Fruit fly (Drosophila melanogaster) whole organism, embryonic: ENCODE data around the gene CG6878.

Source experiments
- Abd-B ChIP-seq: fragments of 200-800 bp; sonication (Bioruptor generic); optimal IDR thresholded peaks from 2 replicates; lab custom pipeline; 2018; ENCODE audit warnings: missing biosample characterization, mild to moderate bottlenecking, missing genetic modification characterization, moderate library complexity
- Awh ChIP-seq: fragments of 200-800 bp; sonication (Bioruptor generic); IDR thresholded peaks from 2 replicates; pipeline ENCODE4, ENCODE4 v1.3.6; 2022; ENCODE audit warnings: missing biosample characterization, missing genetic modification characterization
- B-H1 ChIP-seq: fragments of 200-800 bp; sonication (Bioruptor generic); IDR thresholded peaks from 3 replicates; pipeline ENCODE4 v1.3.6; 2022; ENCODE audit warnings: missing biosample characterization, missing genetic modification characterization
- CG10366 ChIP-seq: fragments of 200-800 bp; sonication (Bioruptor generic); IDR thresholded peaks from 2 replicates; pipeline ENCODE4 v1.3.6; 2022; ENCODE audit warnings: missing biosample characterization, missing genetic modification characterization
- CG10431 ChIP-seq: fragments of 200-800 bp; sonication (Bioruptor generic); optimal IDR thresholded peaks from 3 replicates; lab custom pipeline; 2018; ENCODE audit warnings: missing biosample characterization, mild to moderate bottlenecking, missing genetic modification characterization
- CG11247 ChIP-seq: fragments of 200-800 bp; sonication (Bioruptor generic); IDR thresholded peaks from 2 replicates; pipeline ENCODE4 v1.3.6; 2022; ENCODE audit warnings: missing biosample characterization, missing genetic modification characterization
- CG12071 ChIP-seq: fragments of 200-800 bp; sonication (Bioruptor generic); optimal IDR thresholded peaks from 3 replicates; lab custom pipeline; 2018; ENCODE audit warnings: missing biosample characterization, mild to moderate bottlenecking, missing genetic modification characterization
- CG13894 ChIP-seq: fragments of 200-800 bp; sonication (Bioruptor generic); optimal IDR thresholded peaks from 3 replicates; lab custom pipeline; 2018; ENCODE audit warnings: missing biosample characterization, mild to moderate bottlenecking, missing genetic modification characterization, moderate library complexity
- CG15696 ChIP-seq: fragments of 200-800 bp; sonication (Bioruptor generic); optimal IDR thresholded peaks from 2 replicates; lab custom pipeline; 2019; ENCODE audit warnings: missing biosample characterization, mild to moderate bottlenecking, missing genetic modification characterization, moderate library complexity
- CG1602 ChIP-seq: fragments of 200-800 bp; sonication (Bioruptor generic); optimal IDR thresholded peaks from 3 replicates; lab custom pipeline; 2016; ENCODE audit warnings: missing biosample characterization, missing genetic modification characterization
- CG1647 ChIP-seq: fragments of 200-800 bp; sonication (Bioruptor generic); optimal IDR thresholded peaks from 3 replicates; lab custom pipeline; 2016; ENCODE audit warnings: missing biosample characterization, missing genetic modification characterization
- CG17359 ChIP-seq: fragments of 200-800 bp; sonication (Bioruptor generic); optimal IDR thresholded peaks from 3 replicates; lab custom pipeline; 2018; ENCODE audit warnings: missing biosample characterization, mild to moderate bottlenecking, missing genetic modification characterization, moderate library complexity
- CG18011 ChIP-seq: fragments of 200-800 bp; sonication (Bioruptor generic); optimal IDR thresholded peaks from 2 replicates; lab custom pipeline; 2017; ENCODE audit warnings: missing biosample characterization, missing genetic modification characterization, mild to moderate bottlenecking, moderate library complexity, missing genotype
- CG2712 ChIP-seq: fragments of 200-800 bp; optimal IDR thresholded peaks from 3 replicates; lab custom pipeline; 2019; ENCODE audit warnings: missing biosample characterization, mild to moderate bottlenecking, missing genetic modification characterization, moderate library complexity
- CG31224 ChIP-seq: fragments of 200-800 bp; sonication (Bioruptor generic); IDR thresholded peaks from 2 replicates; pipeline ENCODE4 v1.3.6; 2022; ENCODE audit warnings: missing biosample characterization, missing genetic modification characterization
- CG31388 ChIP-seq: fragments of 200-800 bp; sonication (Bioruptor generic); optimal IDR thresholded peaks from 2 replicates; lab custom pipeline; 2016; ENCODE audit warnings: missing biosample characterization, missing genetic modification characterization
- CG34422 ChIP-seq: fragments of 200-800 bp; sonication (Bioruptor generic); IDR thresholded peaks from 3 replicates; pipeline ENCODE4 v1.3.6; 2022; ENCODE audit warnings: missing biosample characterization, missing genetic modification characterization
- CG6813 ChIP-seq: fragments of 200-800 bp; sonication (Bioruptor generic); optimal IDR thresholded peaks from 2 replicates; lab custom pipeline; 2017; ENCODE audit warnings: missing biosample characterization, missing genetic modification characterization, mild to moderate bottlenecking, moderate library complexity, missing genetic modification reagents
- CG7556 ChIP-seq: fragments of 200-800 bp; sonication (Bioruptor generic); optimal IDR thresholded peaks from 2 replicates; lab custom pipeline; 2017; ENCODE audit warnings: missing biosample characterization, mild to moderate bottlenecking, missing genetic modification characterization
- CG9797 ChIP-seq: fragments of 200-800 bp; sonication (Bioruptor generic); optimal IDR thresholded peaks from 3 replicates; lab custom pipeline; 2018; ENCODE audit warnings: missing biosample characterization, mild to moderate bottlenecking, missing genetic modification characterization
- Chrac-16 ChIP-seq: fragments of 200-800 bp; sonication (Bioruptor generic); optimal IDR thresholded peaks from 3 replicates; lab custom pipeline; 2016; ENCODE audit warnings: missing biosample characterization, missing genetic modification characterization
- D ChIP-seq, 2 experiments: fragments of 200-800 bp in 1 of 2; fragments of >200 bp in 1 of 2; sonication (Bioruptor generic) in 1 of 2; optimal IDR thresholded peaks; 2 replicates in 1 of 2; 3 replicates in 1 of 2; lab custom pipeline; 2017; ENCODE audit warnings: mild to moderate bottlenecking in 1 of 2, missing biosample characterization in 1 of 2, missing genetic modification characterization in 1 of 2, missing genetic modification reagents in 1 of 2
- Deaf1 ChIP-seq: fragments of 200-800 bp; optimal IDR thresholded peaks from 3 replicates; lab custom pipeline; 2019; ENCODE audit warnings: missing biosample characterization, mild to moderate bottlenecking, missing genetic modification characterization, moderate library complexity
- Doc2 ChIP-seq: fragments of 200-800 bp; sonication (Bioruptor generic); IDR thresholded peaks from 2 replicates; pipeline ENCODE4 v1.3.6; 2022; ENCODE audit warnings: missing biosample characterization, missing genetic modification characterization
- Fer1 ChIP-seq: fragments of 200-800 bp; sonication (Bioruptor generic); optimal IDR thresholded peaks from 2 replicates; lab custom pipeline; 2017; ENCODE audit warnings: missing biosample characterization, mild to moderate bottlenecking, missing genetic modification characterization
- Hr3 ChIP-seq: fragments of 200-800 bp; sonication (Bioruptor generic); optimal IDR thresholded peaks from 3 replicates; lab custom pipeline; 2016; ENCODE audit warnings: missing biosample characterization, missing genetic modification characterization
- Neu2 ChIP-seq: fragments of 200-800 bp; sonication (Bioruptor generic); optimal IDR thresholded peaks from 3 replicates; lab custom pipeline; 2016; ENCODE audit warnings: missing biosample characterization, missing genetic modification characterization, borderline replicate concordance
- Ptx1 ChIP-seq: fragments of 200-800 bp; sonication (Bioruptor generic); IDR thresholded peaks from 2 replicates; pipeline ENCODE4 v1.3.6; 2022; ENCODE audit warnings: missing biosample characterization, missing genetic modification characterization
- Ravus ChIP-seq: fragments of 200-800 bp; sonication (Bioruptor generic); IDR thresholded peaks from 2 replicates; pipeline ENCODE4 v1.3.6; 2022; ENCODE audit warnings: missing biosample characterization, missing genetic modification characterization
- Rfx ChIP-seq: fragments of 200-800 bp; sonication (Bioruptor generic); IDR thresholded peaks from 2 replicates; pipeline ENCODE4 v1.3.6; 2022; ENCODE audit warnings: missing biosample characterization, missing genetic modification characterization
- Scr ChIP-seq: fragments of 200-800 bp; sonication (Bioruptor generic); IDR thresholded peaks from 2 replicates; pipeline ENCODE4 v1.3.6; 2022; ENCODE audit warnings: missing biosample characterization, missing genetic modification characterization; ENCODE audit not compliant: partially characterized antibody
- Sry-β ChIP-seq: fragments of 200-800 bp; sonication (Bioruptor generic); optimal IDR thresholded peaks from 2 replicates; lab custom pipeline; 2018; ENCODE audit warnings: missing biosample characterization, mild to moderate bottlenecking, missing genetic modification characterization, moderate library complexity
- Stat92E ChIP-seq, 3 experiments: fragments of >200 bp in 2 of 3; fragments of 200-800 bp in 1 of 3; sonication (Bioruptor generic) in 1 of 3; optimal IDR thresholded peaks; 2 replicates each; lab custom pipeline; 2017 to 2019; ENCODE audit warnings: missing biosample characterization in 3 of 3, missing genetic modification characterization in 3 of 3, mild to moderate bottlenecking in 1 of 3, moderate library complexity in 1 of 3
- bbx ChIP-seq: fragments of 200-800 bp; sonication (Bioruptor generic); IDR thresholded peaks from 2 replicates; pipeline ENCODE4 v1.3.6; 2022; ENCODE audit warnings: missing biosample characterization, missing genetic modification characterization; ENCODE audit not compliant: partially characterized antibody
- bcd ChIP-seq: fragments of 200-800 bp; sonication (Bioruptor generic); optimal IDR thresholded peaks from 2 replicates; lab custom pipeline; 2017; ENCODE audit warnings: missing biosample characterization, mild to moderate bottlenecking, missing genetic modification characterization
- dimm ChIP-seq: fragments of 200-800 bp; sonication (Bioruptor generic); IDR thresholded peaks from 2 replicates; pipeline ENCODE4 v1.3.6; 2022; ENCODE audit warnings: missing biosample characterization, missing genetic modification characterization
- disco-r ChIP-seq: fragments of 200-800 bp; sonication (Bioruptor generic); optimal IDR thresholded peaks from 2 replicates; lab custom pipeline; 2016; ENCODE audit warnings: missing biosample characterization, missing genetic modification characterization
- grn ChIP-seq: fragments of 200-800 bp; sonication (Bioruptor generic); optimal IDR thresholded peaks from 3 replicates; lab custom pipeline; 2017; ENCODE audit warnings: missing biosample characterization, missing genetic modification characterization
- hb ChIP-seq: fragments of 200-800 bp; sonication (Bioruptor generic); IDR thresholded peaks from 3 replicates; pipeline ENCODE4 v1.3.6; 2022; ENCODE audit warnings: missing biosample characterization, missing genetic modification characterization; ENCODE audit not compliant: partially characterized antibody
- her ChIP-seq: fragments of 200-800 bp; sonication (Bioruptor generic); optimal IDR thresholded peaks from 2 replicates; lab custom pipeline; 2016; ENCODE audit warnings: missing biosample characterization, missing genetic modification characterization
- ind ChIP-seq: fragments of 200-800 bp; sonication (Bioruptor generic); optimal IDR thresholded peaks from 3 replicates; lab custom pipeline; 2016; ENCODE audit warnings: missing biosample characterization, missing genetic modification characterization
- lab ChIP-seq: fragments of 200-800 bp; sonication (Bioruptor generic); optimal IDR thresholded peaks from 3 replicates; lab custom pipeline; 2017; ENCODE audit warnings: missing biosample characterization, missing genetic modification characterization, mild to moderate bottlenecking, moderate library complexity, missing genetic modification reagents
- lola ChIP-seq, 3 experiments: fragments of >200 bp in 2 of 3; fragments of 200-800 bp in 1 of 3; sonication (Bioruptor generic) in 1 of 3; optimal IDR thresholded peaks; 2 replicates each; lab custom pipeline; 2017 to 2019; ENCODE audit warnings: missing biosample characterization in 3 of 3, missing genetic modification characterization in 3 of 3, mild to moderate bottlenecking in 1 of 3, moderate library complexity in 1 of 3
- pan ChIP-seq, 4 experiments: fragments of >200 bp in 3 of 4; fragments of 200-800 bp in 1 of 4; sonication (Bioruptor generic) in 1 of 4; optimal IDR thresholded peaks in 3 of 4; IDR thresholded peaks in 1 of 4; 2 replicates each; pipeline versions ENCODE4 v1.3.6 to Lab custom; 2017 to 2022; ENCODE audit warnings: missing biosample characterization in 2 of 4, missing genetic modification characterization in 2 of 4, mixed read lengths in 1 of 4
- run ChIP-seq: fragments of 200-800 bp; sonication (Bioruptor generic); optimal IDR thresholded peaks from 3 replicates; lab custom pipeline; 2018; ENCODE audit warnings: missing biosample characterization, mild to moderate bottlenecking, missing genetic modification characterization
- stwl ChIP-seq: fragments of 200-800 bp; sonication (Bioruptor generic); optimal IDR thresholded peaks from 3 replicates; lab custom pipeline; 2018; ENCODE audit warnings: missing biosample characterization, mild to moderate bottlenecking, missing genetic modification characterization, moderate library complexity
- vnd ChIP-seq: fragments of 200-800 bp; sonication (Bioruptor generic); IDR thresholded peaks from 3 replicates; pipeline ENCODE4 v1.3.6; 2022; ENCODE audit warnings: missing biosample characterization, missing genetic modification characterization; ENCODE audit not compliant: partially characterized antibody

Gene CG6878

DNA sequence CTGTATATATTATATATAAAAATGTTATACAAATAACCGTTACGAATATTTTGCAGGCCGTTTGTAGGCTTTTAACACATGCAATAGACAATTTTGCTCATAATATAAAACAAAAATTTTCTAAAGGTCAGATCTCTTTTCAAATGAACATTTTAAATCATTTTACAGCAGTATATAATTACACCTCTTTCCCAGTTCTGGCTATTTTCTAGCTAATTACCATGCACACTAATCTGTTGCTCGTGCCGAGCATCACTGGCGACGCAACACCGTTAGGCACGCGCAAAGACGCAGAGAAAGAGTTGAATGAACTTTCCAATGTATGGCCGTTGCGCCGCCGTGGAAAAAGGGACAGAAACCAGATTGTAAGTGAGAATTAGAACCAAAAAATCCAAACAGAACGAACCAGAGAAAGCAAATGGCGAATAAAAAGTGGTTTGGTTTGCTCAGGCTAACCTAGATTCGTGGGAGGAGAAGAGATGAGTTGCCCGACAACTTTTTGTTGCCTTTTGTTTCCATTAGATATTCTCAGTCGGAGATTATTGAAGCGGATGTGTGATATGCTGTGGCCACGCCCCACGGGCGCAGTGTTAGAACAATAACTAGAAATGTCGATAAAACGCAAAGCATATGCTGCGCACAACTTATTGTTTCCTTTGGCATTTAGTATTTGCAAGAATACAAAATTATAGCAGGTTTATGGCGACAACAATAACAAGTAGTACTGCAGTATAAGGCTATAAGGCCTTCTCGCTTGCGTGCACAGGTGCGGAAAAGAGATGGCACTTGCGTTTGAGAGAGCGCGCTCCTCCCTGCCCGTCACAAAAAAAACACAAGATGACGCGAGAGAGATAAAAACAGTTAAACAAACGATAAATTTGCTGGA lies 20.3 kb upstream of the CG6878 start (continued):
- TF ChIP-seq CG10431 (GFP tag; lab: Kevin White, UChicago): no peak
- TF ChIP-seq CG7556: no peak
- no peak for TF ChIP-seq CG31388
- no peak for TF ChIP-seq Stat92E (GFP tag; optimal IDR thresholded peaks at IDR 0.05; lab: Kevin White, UChicago)
- no peak for TF ChIP-seq bcd
- no peak for TF ChIP-seq CG9797
- TF ChIP-seq hb (GFP tag; lab: Robert Waterston, UW): no peak
- TF ChIP-seq grn (GFP tag; lab: Kevin White, UChicago): peak; percentile 86
- no peak for TF ChIP-seq Doc2 (GFP tag; lab: Robert Waterston, UW)
- no peak for TF ChIP-seq her
- TF ChIP-seq pan (optimal IDR thresholded peaks at IDR 0.05; lab: Kevin White, UChicago): no peak
- no peak for TF ChIP-seq pan (GFP tag; optimal IDR thresholded peaks at IDR 0.05 in 1 of 2, IDR thresholded peaks at IDR 0.05 in 1 of 2)
- TF ChIP-seq CG13894 (tag; lab: Kevin White, UChicago): no peak
- no peak for TF ChIP-seq CG11247 (GFP tag; lab: Robert Waterston, UW)
- TF ChIP-seq Scr (GFP tag; lab: Robert Waterston, UW): no peak
- no peak for TF ChIP-seq CG1602 (GFP tag; lab: Kevin White, UChicago)
- peak; percentile 56 for TF ChIP-seq CG2712 (tag; lab: Kevin White, UChicago)
- no peak for TF ChIP-seq CG1647 (GFP tag; lab: Kevin White, UChicago)
- no peak for TF ChIP-seq B-H1
- TF ChIP-seq Abd-B (GFP tag; lab: Kevin White, UChicago): peak; percentile 3
- TF ChIP-seq Ravus (GFP tag; lab: Robert Waterston, UW): no peak
- TF ChIP-seq CG34422 (GFP tag; lab: Robert Waterston, UW): peak; percentile 32; the same call in 2 of the 3 replicates
- TF ChIP-seq lola (GFP tag; optimal IDR thresholded peaks at IDR 0.05; lab: Kevin White, UChicago): peak in 1 of 3 experiments; percentile 39
- TF ChIP-seq Chrac-16 (GFP tag; lab: Kevin White, UChicago): peak; percentile 24
- TF ChIP-seq lab: no peak
- TF ChIP-seq CG31224 (GFP tag; lab: Robert Waterston, UW): no peak
- no peak for TF ChIP-seq CG18011 (GFP tag; lab: Kevin White, UChicago)
- no peak for TF ChIP-seq run (tag; lab: Kevin White, UChicago)
- TF ChIP-seq disco-r (GFP tag; lab: Kevin White, UChicago): no peak
- no peak for TF ChIP-seq CG17359 (tag; lab: Kevin White, UChicago)
- TF ChIP-seq Fer1 (GFP tag; lab: Kevin White, UChicago): no peak
- no peak for TF ChIP-seq stwl (tag; lab: Kevin White, UChicago)
- peak; percentile 96 for TF ChIP-seq Sry-β
- TF ChIP-seq Hr3: no peak
- no peak for TF ChIP-seq bbx (GFP tag; lab: Robert Waterston, UW)
- TF ChIP-seq Awh (GFP tag; lab: Robert Waterston, UW): no peak
- no peak for TF ChIP-seq vnd (GFP tag; lab: Robert Waterston, UW)
- TF ChIP-seq D (optimal IDR thresholded peaks at IDR 0.05; lab: Kevin White, UChicago): no peak
- TF ChIP-seq D (GFP tag; optimal IDR thresholded peaks at IDR 0.05; lab: Kevin White, UChicago): no peak
- TF ChIP-seq dimm (GFP tag; lab: Robert Waterston, UW): no peak
- no peak for TF ChIP-seq Deaf1
- TF ChIP-seq CG12071: no peak
- peak; percentile 73 for TF ChIP-seq Rfx (GFP tag; lab: Robert Waterston, UW)
- TF ChIP-seq CG10366 (GFP tag; lab: Robert Waterston, UW): peak; percentile 40
- no peak for TF ChIP-seq CG15696 (tag; lab: Kevin White, UChicago)
- peak; percentile 1 for TF ChIP-seq ind (GFP tag; lab: Kevin White, UChicago)
- no peak for TF ChIP-seq CG6813 (GFP tag; lab: Kevin White, UChicago)
- TF ChIP-seq Neu2 (GFP tag; lab: Kevin White, UChicago): no peak
- peak; percentile 49; the same call in 1 of the 2 replicates for TF ChIP-seq Ptx1
